Fruit fly (Drosophila melanogaster): ENCODE results near the gene Pmi.
A peak's percentile ranks its signal among the peaks of the same experiment; 100 is the strongest.

Pmi gene

DNA sequence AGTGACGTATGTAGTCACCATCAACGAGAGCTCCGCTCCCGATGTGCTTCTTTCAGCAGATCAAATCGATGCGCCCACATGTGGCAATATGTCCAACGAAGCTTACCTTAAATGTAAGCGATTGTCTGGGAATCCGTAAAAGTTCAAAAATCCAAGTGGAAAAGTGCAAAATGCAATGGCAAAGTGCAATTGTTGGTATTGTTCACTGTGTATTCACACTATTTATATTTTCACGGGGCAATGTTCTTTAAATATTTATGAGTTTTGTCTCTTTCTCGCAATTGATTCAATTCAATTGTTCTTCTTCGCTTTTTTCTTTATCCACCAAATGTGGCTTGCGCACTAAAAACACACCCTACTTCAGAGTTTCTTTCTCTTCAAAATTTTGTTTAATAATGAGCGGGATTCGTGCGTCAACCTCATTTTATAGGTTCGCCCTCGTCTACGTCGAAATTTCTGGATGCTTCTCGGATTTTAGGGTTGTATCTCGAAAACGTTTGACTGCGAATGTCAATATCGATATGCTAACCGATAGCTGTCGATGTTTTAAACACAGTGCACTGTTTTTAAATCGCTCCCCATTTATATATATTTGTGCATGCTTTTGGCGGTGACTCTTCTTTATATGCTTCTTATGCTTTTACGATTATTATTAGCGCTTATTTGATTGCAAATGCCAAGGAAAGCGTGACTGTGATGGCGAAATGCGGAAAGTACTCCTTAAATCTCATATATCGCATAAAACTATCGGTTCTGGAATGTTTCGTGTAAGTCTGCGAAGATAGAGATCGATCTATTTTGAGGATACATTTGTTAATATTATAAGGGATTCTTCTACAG, 27.9 kb upstream of the Pmi start, which contains the start of gene DnaJ-1 (continued):
- peak; percentile 50 for TF ChIP-seq CG13296 (GFP tag; optimal IDR thresholded peaks at IDR 0.05)
- TF ChIP-seq CG4404 (GFP tag; IDR thresholded peaks at IDR 0.05) = no peak
- peak; percentile 47 for TF ChIP-seq CG8924 (tag; optimal IDR thresholded peaks at IDR 0.05)
- TF ChIP-seq CG33213 (GFP tag; optimal IDR thresholded peaks at IDR 0.05) = peak; percentile 60
- peak; percentile 21 for TF ChIP-seq shn (GFP tag; optimal IDR thresholded peaks at IDR 0.05)
- TF ChIP-seq chinmo (GFP tag; IDR thresholded peaks at IDR 0.05; ENCODE audit: partially characterized antibody) = peak; percentile 97
- no peak for TF ChIP-seq CG10209 (GFP tag; optimal IDR thresholded peaks at IDR 0.05)
- no peak for TF ChIP-seq jing (GFP tag; optimal IDR thresholded peaks at IDR 0.05)
- no peak for TF ChIP-seq CG3065 (GFP tag; optimal IDR thresholded peaks at IDR 0.05)
- TF ChIP-seq CG10274 (GFP tag; optimal IDR thresholded peaks at IDR 0.05) = no peak
- TF ChIP-seq Fer3 (tag; optimal IDR thresholded peaks at IDR 0.05) = no peak
- no peak for TF ChIP-seq Gug (GFP tag; IDR thresholded peaks at IDR 0.05)
- TF ChIP-seq Scr (GFP tag; IDR thresholded peaks at IDR 0.05; ENCODE audit: partially characterized antibody) = peak; percentile 98
- no peak for TF ChIP-seq B-H2 (GFP tag; optimal IDR thresholded peaks at IDR 0.05)
- no peak for TF ChIP-seq otp (GFP tag; IDR thresholded peaks at IDR 0.05)
- peak; percentile 76 for TF ChIP-seq gro (GFP tag; optimal IDR thresholded peaks at IDR 0.05)
- no peak for TF ChIP-seq cg (GFP tag; optimal IDR thresholded peaks at IDR 0.05)
- TF ChIP-seq unpg (GFP tag; optimal IDR thresholded peaks at IDR 0.05) = peak; percentile 37
- no peak for TF ChIP-seq Doc2 (GFP tag; IDR thresholded peaks at IDR 0.05)
- peak; percentile 27 for TF ChIP-seq CG17912 (GFP tag; optimal IDR thresholded peaks at IDR 0.05)
- TF ChIP-seq onecut (GFP tag; IDR thresholded peaks at IDR 0.05) = peak; percentile 59
- TF ChIP-seq hth (optimal IDR thresholded peaks at IDR 0.05) = no peak
- TF ChIP-seq jigr1 (GFP tag; IDR thresholded peaks at IDR 0.05) = no peak
- no peak for TF ChIP-seq dpn (GFP tag; optimal IDR thresholded peaks at IDR 0.05)
- TF ChIP-seq danr (GFP tag; IDR thresholded peaks at IDR 0.05) = no peak
- TF ChIP-seq ato (GFP tag; IDR thresholded peaks at IDR 0.05; ENCODE audit: partially characterized antibody) = peak; percentile 85
- TF ChIP-seq pb (GFP tag; optimal IDR thresholded peaks at IDR 0.05) = no peak
- TF ChIP-seq lilli (GFP tag; optimal IDR thresholded peaks at IDR 0.05) = peak; percentile 28
- TF ChIP-seq maf-S (GFP tag; optimal IDR thresholded peaks at IDR 0.05) = no peak
- no peak for TF ChIP-seq CG6254 (GFP tag; optimal IDR thresholded peaks at IDR 0.05)
- TF ChIP-seq Six4 (GFP tag; optimal IDR thresholded peaks at IDR 0.05) = no peak
- TF ChIP-seq Ssrp (tag; optimal IDR thresholded peaks at IDR 0.05) = peak; percentile 9
- no peak for TF ChIP-seq disco-r (GFP tag; optimal IDR thresholded peaks at IDR 0.05)
- TF ChIP-seq CG18599 (GFP tag; optimal IDR thresholded peaks at IDR 0.05) = peak; percentile 70
- no peak for TF ChIP-seq CG30403 (GFP tag; optimal IDR thresholded peaks at IDR 0.05)
- peak; percentile 70 for TF ChIP-seq Myb (GFP tag; optimal IDR thresholded peaks at IDR 0.05)
- peak; percentile 78 for TF ChIP-seq Jarid2 (GFP tag; optimal IDR thresholded peaks at IDR 0.05)
- TF ChIP-seq HLH3B (GFP tag; IDR thresholded peaks at IDR 0.05) = no peak
- TF ChIP-seq caup (GFP tag; optimal IDR thresholded peaks at IDR 0.05; ENCODE audit: severe bottlenecking) = peak; percentile 41
- TF ChIP-seq Nf-YB (GFP tag; optimal IDR thresholded peaks at IDR 0.05) = peak; percentile 34
- TF ChIP-seq CG4820 (GFP tag; optimal IDR thresholded peaks at IDR 0.05) = no peak

Data from whole organism, embryonic.